Fruit fly (Drosophila melanogaster): Measurements from ENCODE around the gene robo2.

robo2 gene

DNA sequence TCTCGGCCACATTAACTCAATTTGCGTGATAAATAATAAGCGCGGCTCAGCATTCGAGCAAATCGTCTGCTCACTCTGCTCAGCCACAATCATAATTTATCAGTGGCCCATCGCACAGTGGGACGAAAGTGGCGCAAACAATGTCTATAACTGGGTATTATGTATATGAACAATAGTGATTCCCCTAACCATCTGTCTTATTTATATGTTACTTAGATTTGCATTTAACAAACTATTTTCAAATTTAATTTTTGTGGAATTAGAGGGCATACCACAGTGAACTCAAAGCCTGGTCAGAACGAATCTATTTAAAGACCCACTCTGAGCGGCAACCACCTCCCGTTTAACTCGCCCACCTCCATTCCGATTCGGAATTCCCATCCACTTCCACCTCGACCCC, 7.5 kb upstream of the robo2 start (continued):
- no peak for TF ChIP-seq Hr4 (GFP tag; optimal IDR thresholded peaks at IDR 0.05)

DNA sequence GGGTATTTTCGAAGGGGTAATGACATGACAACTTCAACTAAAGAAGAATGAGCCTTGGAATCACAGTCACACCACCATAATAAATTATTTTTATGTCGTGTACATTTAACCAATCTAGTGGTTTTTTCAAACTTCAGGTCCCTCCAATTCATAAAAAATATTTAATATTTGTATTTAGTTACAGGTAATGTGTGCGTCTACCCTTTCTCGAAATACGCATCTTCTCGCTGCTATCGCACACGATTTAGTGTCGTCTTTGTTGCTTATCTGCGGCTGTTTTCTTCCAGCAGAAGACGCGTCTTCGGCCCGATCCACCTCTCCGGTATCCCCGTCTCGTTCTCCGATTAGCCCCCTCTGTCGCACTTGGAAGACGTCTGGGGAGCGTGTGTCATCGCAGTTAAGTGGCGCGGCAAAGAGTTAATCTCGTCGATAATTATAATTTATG, 6.6 kb upstream of the robo2 start:
- TF ChIP-seq svp (GFP tag), result peak; percentile 97
- TF ChIP-seq Hr4 (GFP tag; optimal IDR thresholded peaks at IDR 0.05), result peak; percentile 69
- TF ChIP-seq CG9139 (GFP tag; optimal IDR thresholded peaks at IDR 0.05), result peak; percentile 78
- TF ChIP-seq CG10631 (GFP tag; optimal IDR thresholded peaks at IDR 0.05), result peak; percentile 91
- peak; percentile 99 for TF ChIP-seq Eip78C (GFP tag)
- peak; percentile 95 for TF ChIP-seq topi (GFP tag; optimal IDR thresholded peaks at IDR 0.05)
- TF ChIP-seq Smox (GFP tag; optimal IDR thresholded peaks at IDR 0.05), result peak; percentile 91
- TF ChIP-seq CG10669 (GFP tag; optimal IDR thresholded peaks at IDR 0.05), result peak; percentile 87
- peak; percentile 89 for TF ChIP-seq CG6792 (GFP tag; optimal IDR thresholded peaks at IDR 0.05)
- peak; percentile 91 for TF ChIP-seq CG31627 (GFP tag; optimal IDR thresholded peaks at IDR 0.05)
- peak; percentile 52 for TF ChIP-seq fd85E (GFP tag; optimal IDR thresholded peaks at IDR 0.05)
- peak; percentile 89 for TF ChIP-seq achi (GFP tag; optimal IDR thresholded peaks at IDR 0.05)
- peak; percentile 67 to 72 for TF ChIP-seq salr (GFP tag; optimal IDR thresholded peaks at IDR 0.05)
- TF ChIP-seq lz (GFP tag; optimal IDR thresholded peaks at IDR 0.05), result peak; percentile 92
- peak; percentile 83 for TF ChIP-seq Ets21C (GFP tag; optimal IDR thresholded peaks at IDR 0.05)
- TF ChIP-seq CG16779 (tag; optimal IDR thresholded peaks at IDR 0.05), result peak; percentile 61
- TF ChIP-seq spab (GFP tag; optimal IDR thresholded peaks at IDR 0.05), result peak; percentile 87
- TF ChIP-seq esn (GFP tag; optimal IDR thresholded peaks at IDR 0.05), result peak; percentile 95
- TF ChIP-seq CG1621 (tag; optimal IDR thresholded peaks at IDR 0.05), result peak; percentile 84
- peak; percentile 74 for TF ChIP-seq CG8319 (GFP tag; optimal IDR thresholded peaks at IDR 0.05)
- peak; percentile 21; the same call in 1 of the 2 replicates for TF ChIP-seq CG11294 (GFP tag; IDR thresholded peaks at IDR 0.05)
- peak; percentile 80 for TF ChIP-seq CG6854 (GFP tag; optimal IDR thresholded peaks at IDR 0.05)
- TF ChIP-seq dac (GFP tag; optimal IDR thresholded peaks at IDR 0.05), result no peak
- TF ChIP-seq CG4318 (GFP tag; optimal IDR thresholded peaks at IDR 0.05), result peak; percentile 59
- peak; percentile 92 for TF ChIP-seq CG11902 (GFP tag; optimal IDR thresholded peaks at IDR 0.05)
- TF ChIP-seq CG8632 (GFP tag; optimal IDR thresholded peaks at IDR 0.05), result peak; percentile 91
- TF ChIP-seq OdsH (GFP tag; optimal IDR thresholded peaks at IDR 0.05), result peak; percentile 88
- peak; percentile 90 for TF ChIP-seq Eip75B (GFP tag; optimal IDR thresholded peaks at IDR 0.05)
- TF ChIP-seq net (GFP tag; optimal IDR thresholded peaks at IDR 0.05), result peak; percentile 78
- peak; percentile 91 for TF ChIP-seq CG34406 (GFP tag; optimal IDR thresholded peaks at IDR 0.05)
- peak; percentile 88 for TF ChIP-seq CG3032 (tag; optimal IDR thresholded peaks at IDR 0.05)
- TF ChIP-seq CG15336 (GFP tag; IDR thresholded peaks at IDR 0.05), result peak; percentile 57; the same call in 1 of the 2 replicates
- TF ChIP-seq Sox102F (GFP tag; optimal IDR thresholded peaks at IDR 0.05), result peak; percentile 89
- peak; percentile 93 for TF ChIP-seq Met (GFP tag; optimal IDR thresholded peaks at IDR 0.05)
- TF ChIP-seq Sox15 (GFP tag; optimal IDR thresholded peaks at IDR 0.05), result peak; percentile 86
- TF ChIP-seq CG3919 (GFP tag; optimal IDR thresholded peaks at IDR 0.05), result peak; percentile 91
- peak; percentile 94 for TF ChIP-seq Sox14 (GFP tag; optimal IDR thresholded peaks at IDR 0.05)
- TF ChIP-seq Ets96B (tag; optimal IDR thresholded peaks at IDR 0.05), result peak; percentile 93
- TF ChIP-seq eg (GFP tag; IDR thresholded peaks at IDR 0.05), result peak; percentile 73
- TF ChIP-seq CG11762 (GFP tag; optimal IDR thresholded peaks at IDR 0.05; ENCODE audit: insufficient read depth), result peak; percentile 75
- peak; percentile 46; the same call in 1 of the 2 replicates for TF ChIP-seq Gug (GFP tag; IDR thresholded peaks at IDR 0.05)
- TF ChIP-seq cyc (GFP tag; optimal IDR thresholded peaks at IDR 0.05), result peak; percentile 90
- peak; percentile 82 for TF ChIP-seq CG6163 (GFP tag; IDR thresholded peaks at IDR 0.05)
- TF ChIP-seq vri (GFP tag; optimal IDR thresholded peaks at IDR 0.05), result peak; percentile 80
- TF ChIP-seq ss (GFP tag; optimal IDR thresholded peaks at IDR 0.05), result peak; percentile 73 to 90
- TF ChIP-seq CG6808 (GFP tag; optimal IDR thresholded peaks at IDR 0.05), result peak; percentile 85
- TF ChIP-seq fkh (GFP tag; optimal IDR thresholded peaks at IDR 0.05), result peak; percentile 28
- peak; percentile 84 for TF ChIP-seq Eip93F (GFP tag; optimal IDR thresholded peaks at IDR 0.05)
- TF ChIP-seq Hr38 (GFP tag; optimal IDR thresholded peaks at IDR 0.05), result no peak
- peak; percentile 5 for TF ChIP-seq Lpt (GFP tag; optimal IDR thresholded peaks at IDR 0.05)
